Fruit fly (Drosophila melanogaster) whole organism, embryonic: ENCODE results near the gene Nepl3.

ENCODE experiments used
- ATbp ChIP-seq: fragments of 200-800 bp; sonication (Bioruptor generic); optimal IDR thresholded peaks from 2 replicates; lab custom pipeline; 2017; ENCODE audit warnings: missing biosample characterization, mild to moderate bottlenecking, missing genetic modification characterization, missing genetic modification reagents
- Ada2b ChIP-seq: fragments of 200-800 bp; sonication (Bioruptor generic); IDR thresholded peaks from 2 replicates; pipeline ENCODE4 v1.3.6; 2022; ENCODE audit warnings: missing biosample characterization, missing genetic modification characterization
- BEAF-32 ChIP-seq: fragments of 200-800 bp; sonication (Bioruptor generic); optimal IDR thresholded peaks from 3 replicates; lab custom pipeline; 2017; ENCODE audit warnings: missing biosample characterization, missing genetic modification characterization, mild to moderate bottlenecking, moderate library complexity, missing genetic modification reagents
- BtbVII ChIP-seq: fragments of 200-800 bp; sonication (Bioruptor generic); optimal IDR thresholded peaks from 3 replicates; lab custom pipeline; 2017; ENCODE audit warnings: missing biosample characterization, mild to moderate bottlenecking, missing genetic modification characterization
- CG10462 ChIP-seq: fragments of 200-800 bp; sonication (Bioruptor generic); optimal IDR thresholded peaks from 2 replicates; lab custom pipeline; 2016; ENCODE audit warnings: missing biosample characterization, missing genetic modification characterization
- CG10543 ChIP-seq: fragments of 200-800 bp; sonication (Bioruptor generic); optimal IDR thresholded peaks from 3 replicates; lab custom pipeline; 2017; ENCODE audit warnings: missing biosample characterization, mild to moderate bottlenecking, missing genetic modification characterization, moderate library complexity
- CG11504 ChIP-seq: fragments of 200-800 bp; sonication (Bioruptor generic); optimal IDR thresholded peaks from 3 replicates; lab custom pipeline; 2019; ENCODE audit warnings: missing biosample characterization, mild to moderate bottlenecking, missing genetic modification characterization, moderate library complexity
- CG12391 ChIP-seq: fragments of 200-800 bp; sonication (Bioruptor generic); optimal IDR thresholded peaks from 3 replicates; lab custom pipeline; 2018; ENCODE audit warnings: missing biosample characterization, mild to moderate bottlenecking, missing genetic modification characterization, moderate library complexity
- CG12769 ChIP-seq: fragments of 200-800 bp; sonication (Bioruptor generic); optimal IDR thresholded peaks from 2 replicates; lab custom pipeline; 2019; ENCODE audit warnings: missing biosample characterization, mild to moderate bottlenecking, missing genetic modification characterization, moderate library complexity
- CG13287 ChIP-seq: fragments of 200-800 bp; sonication (Bioruptor generic); IDR thresholded peaks from 2 replicates; pipeline ENCODE4 v1.3.6; 2022; ENCODE audit warnings: missing biosample characterization, missing genetic modification characterization; ENCODE audit not compliant: partially characterized antibody
- CG13894 ChIP-seq: fragments of 200-800 bp; sonication (Bioruptor generic); optimal IDR thresholded peaks from 3 replicates; lab custom pipeline; 2018; ENCODE audit warnings: missing biosample characterization, mild to moderate bottlenecking, missing genetic modification characterization, moderate library complexity
- CG14710 ChIP-seq: fragments of 200-800 bp; sonication (Bioruptor generic); optimal IDR thresholded peaks from 3 replicates; lab custom pipeline; 2019; ENCODE audit warnings: missing biosample characterization, mild to moderate bottlenecking, missing genetic modification characterization, moderate library complexity
- CG16813 ChIP-seq: fragments of 200-800 bp; sonication (Bioruptor generic); IDR thresholded peaks from 3 replicates; pipeline ENCODE4 v1.3.6; 2022; ENCODE audit warnings: missing biosample characterization, missing genetic modification characterization; ENCODE audit not compliant: partially characterized antibody
- CG3163 ChIP-seq: fragments of 200-800 bp; sonication (Bioruptor generic); optimal IDR thresholded peaks from 3 replicates; lab custom pipeline; 2016; ENCODE audit warnings: missing biosample characterization, missing genetic modification characterization
- CG3281 ChIP-seq: fragments of 200-800 bp; sonication (Bioruptor generic); optimal IDR thresholded peaks from 3 replicates; lab custom pipeline; 2017; ENCODE audit warnings: missing biosample characterization, mild to moderate bottlenecking, missing genetic modification characterization
- CG34224 ChIP-seq: fragments of 200-800 bp; sonication (Bioruptor generic); IDR thresholded peaks from 3 replicates; pipeline ENCODE4 v1.3.6; 2022; ENCODE audit warnings: missing biosample characterization, missing genetic modification characterization; ENCODE audit not compliant: partially characterized antibody
- CG5180 ChIP-seq: fragments of 200-800 bp; sonication (Bioruptor generic); optimal IDR thresholded peaks from 3 replicates; lab custom pipeline; 2017; ENCODE audit warnings: missing biosample characterization, missing genetic modification characterization, mild to moderate bottlenecking, moderate library complexity, missing genetic modification reagents
- CG7271 ChIP-seq: fragments of 200-800 bp; sonication (Bioruptor generic); optimal IDR thresholded peaks from 2 replicates; lab custom pipeline; 2018; ENCODE audit warnings: missing biosample characterization, mild to moderate bottlenecking, missing genetic modification characterization, moderate library complexity
- CG7928 ChIP-seq: fragments of 200-800 bp; sonication (Bioruptor generic); optimal IDR thresholded peaks from 2 replicates; lab custom pipeline; 2017; ENCODE audit warnings: missing biosample characterization, mild to moderate bottlenecking, missing genetic modification characterization
- CG8924 ChIP-seq: fragments of 200-800 bp; optimal IDR thresholded peaks from 3 replicates; lab custom pipeline; 2019; ENCODE audit warnings: missing biosample characterization, mild to moderate bottlenecking, missing genetic modification characterization, moderate library complexity
- CG9609 ChIP-seq: fragments of 200-800 bp; sonication (Bioruptor generic); optimal IDR thresholded peaks from 3 replicates; lab custom pipeline; 2016; ENCODE audit warnings: missing biosample characterization, missing genetic modification characterization
- Doc3 ChIP-seq: fragments of 200-800 bp; sonication (Bioruptor generic); IDR thresholded peaks from 3 replicates; pipeline ENCODE4 v1.3.6; 2022; ENCODE audit warnings: missing biosample characterization, missing genetic modification characterization; ENCODE audit not compliant: partially characterized antibody
- Dp ChIP-seq: fragments of 200-800 bp; sonication (Bioruptor generic); optimal IDR thresholded peaks from 2 replicates; lab custom pipeline; 2018; ENCODE audit warnings: missing biosample characterization, mild to moderate bottlenecking, missing genetic modification characterization, moderate library complexity
- Eip74EF ChIP-seq, 2 experiments: fragments of 200-800 bp in 1 of 2; fragments of >200 bp in 1 of 2; sonication (Bioruptor generic) in 1 of 2; optimal IDR thresholded peaks; 2 replicates each; lab custom pipeline; 2017 to 2019; ENCODE audit warnings: missing biosample characterization in 2 of 2, missing genetic modification characterization in 2 of 2, mild to moderate bottlenecking in 1 of 2, moderate library complexity in 1 of 2
- Opbp ChIP-seq: fragments of 200-800 bp; sonication (Bioruptor generic); IDR thresholded peaks from 3 replicates; pipeline ENCODE4 v1.3.6; 2022; ENCODE audit warnings: missing biosample characterization, missing genetic modification characterization; ENCODE audit not compliant: partially characterized antibody
- Rfx ChIP-seq: fragments of 200-800 bp; sonication (Bioruptor generic); IDR thresholded peaks from 2 replicates; pipeline ENCODE4 v1.3.6; 2022; ENCODE audit warnings: missing biosample characterization, missing genetic modification characterization
- Usf ChIP-seq: fragments of 200-800 bp; sonication (Bioruptor generic); optimal IDR thresholded peaks from 2 replicates; lab custom pipeline; 2017; ENCODE audit warnings: missing genotype, missing biosample characterization, missing genetic modification characterization
- emc ChIP-seq: fragments of 200-800 bp; sonication (Bioruptor generic); optimal IDR thresholded peaks from 2 replicates; lab custom pipeline; 2016; ENCODE audit warnings: missing biosample characterization, missing genetic modification characterization
- ham ChIP-seq: fragments of 200-800 bp; sonication (Bioruptor generic); IDR thresholded peaks from 2 replicates; pipeline ENCODE4 v1.3.6; 2022; ENCODE audit warnings: missing biosample characterization, missing genetic modification characterization
- hb ChIP-seq: fragments of 200-800 bp; sonication (Bioruptor generic); IDR thresholded peaks from 3 replicates; pipeline ENCODE4 v1.3.6; 2022; ENCODE audit warnings: missing biosample characterization, missing genetic modification characterization; ENCODE audit not compliant: partially characterized antibody
- knrl ChIP-seq: fragments of 200-800 bp; sonication (Bioruptor generic); IDR thresholded peaks from 3 replicates; pipeline ENCODE4 v1.3.6; 2022; ENCODE audit warnings: missing biosample characterization, missing genetic modification characterization; ENCODE audit not compliant: partially characterized antibody
- mld ChIP-seq: fragments of 200-800 bp; sonication (Bioruptor generic); IDR thresholded peaks from 3 replicates; pipeline ENCODE4 v1.3.6; 2022; ENCODE audit warnings: missing biosample characterization, missing genetic modification characterization; ENCODE audit not compliant: partially characterized antibody
- nerfin-1 ChIP-seq: fragments of 200-800 bp; sonication (Bioruptor generic); optimal IDR thresholded peaks from 3 replicates; lab custom pipeline; 2019; ENCODE audit warnings: missing biosample characterization, mild to moderate bottlenecking, missing genetic modification characterization, moderate library complexity
- nmo ChIP-seq: fragments of 200-800 bp; sonication (Bioruptor generic); optimal IDR thresholded peaks from 2 replicates; lab custom pipeline; 2018; ENCODE audit warnings: missing biosample characterization, mild to moderate bottlenecking, missing genetic modification characterization, moderate library complexity
- p53 ChIP-seq: fragments of 200-800 bp; sonication (Bioruptor generic); optimal IDR thresholded peaks from 2 replicates; lab custom pipeline; 2016; ENCODE audit warnings: missing biosample characterization, missing genetic modification characterization
- pb ChIP-seq: fragments of 200-800 bp; sonication (Bioruptor generic); optimal IDR thresholded peaks from 3 replicates; lab custom pipeline; 2016; ENCODE audit warnings: missing biosample characterization, missing genetic modification characterization
- peb ChIP-seq: fragments of 200-800 bp; sonication (Bioruptor generic); IDR thresholded peaks from 2 replicates; pipeline ENCODE4 v1.3.6; 2022; ENCODE audit warnings: missing biosample characterization, missing genetic modification characterization
- pfk ChIP-seq: fragments of 200-800 bp; sonication (Bioruptor generic); optimal IDR thresholded peaks from 2 replicates; lab custom pipeline; 2018; ENCODE audit warnings: missing biosample characterization, mild to moderate bottlenecking, missing genetic modification characterization, moderate library complexity
- stwl ChIP-seq: fragments of 200-800 bp; sonication (Bioruptor generic); optimal IDR thresholded peaks from 3 replicates; lab custom pipeline; 2018; ENCODE audit warnings: missing biosample characterization, mild to moderate bottlenecking, missing genetic modification characterization, moderate library complexity
- sug ChIP-seq: fragments of 200-800 bp; optimal IDR thresholded peaks from 2 replicates; lab custom pipeline; 2019; ENCODE audit warnings: missing biosample characterization, mild to moderate bottlenecking, missing genetic modification characterization, moderate library complexity
- tup ChIP-seq: fragments of 200-800 bp; sonication (Bioruptor generic); optimal IDR thresholded peaks from 2 replicates; lab custom pipeline; 2016; ENCODE audit warnings: missing biosample characterization, mild to moderate bottlenecking, missing genetic modification characterization, moderate library complexity
- unc-4 ChIP-seq: fragments of 200-800 bp; sonication (Bioruptor generic); IDR thresholded peaks from 2 replicates; pipeline ENCODE4 v1.3.6; 2022; ENCODE audit warnings: missing biosample characterization, missing genetic modification characterization; ENCODE audit not compliant: partially characterized antibody
- unpg ChIP-seq: fragments of 200-800 bp; sonication (Bioruptor generic); optimal IDR thresholded peaks from 3 replicates; lab custom pipeline; 2018; ENCODE audit warnings: missing biosample characterization, mild to moderate bottlenecking, missing genetic modification characterization, moderate library complexity
- vnd ChIP-seq: fragments of 200-800 bp; sonication (Bioruptor generic); IDR thresholded peaks from 3 replicates; pipeline ENCODE4 v1.3.6; 2022; ENCODE audit warnings: missing biosample characterization, missing genetic modification characterization; ENCODE audit not compliant: partially characterized antibody
- vvl ChIP-seq: fragments of 200-800 bp; sonication (Bioruptor generic); IDR thresholded peaks from 2 replicates; pipeline ENCODE4 v1.3.6; 2022; ENCODE audit warnings: missing biosample characterization, missing genetic modification characterization

The Nepl3 gene

dm6 chr2L:5095350-5095962 is 37.4 kb upstream of the Nepl3 start (continued):
- peak; percentile 65 for TF ChIP-seq vvl (GFP tag; lab: Robert Waterston, UW)
- no peak for TF ChIP-seq p53 (GFP tag; lab: Kevin White, UChicago)
- TF ChIP-seq CG9609 (GFP tag; lab: Kevin White, UChicago), result no peak
- peak; percentile 2 for TF ChIP-seq CG8924 (tag; lab: Kevin White, UChicago)
- peak; percentile 54 for TF ChIP-seq sug
- peak; percentile 13 for TF ChIP-seq CG3281 (GFP tag; lab: Kevin White, UChicago)
- peak; percentile 74 for TF ChIP-seq CG10543 (GFP tag; lab: Kevin White, UChicago)
- peak in 1 of 2 experiments; percentile 92 for TF ChIP-seq Eip74EF (GFP tag; optimal IDR thresholded peaks at IDR 0.05; lab: Kevin White, UChicago)
- TF ChIP-seq Rfx (GFP tag; lab: Robert Waterston, UW), result 0 out of 2 replicates have a peak, but pooled peaks have one; percentile 8
- no peak for TF ChIP-seq peb (GFP tag; lab: Robert Waterston, UW)
- TF ChIP-seq BtbVII, result peak; percentile 15
- TF ChIP-seq CG13894 (tag; lab: Kevin White, UChicago), result peak; percentile 65
- no peak for TF ChIP-seq emc (GFP tag; lab: Kevin White, UChicago)
- TF ChIP-seq CG7928, result no peak
- TF ChIP-seq CG12769 (tag; lab: Kevin White, UChicago), result peak; percentile 83
- no peak for TF ChIP-seq CG7271 (tag; lab: Kevin White, UChicago)

DNA sequence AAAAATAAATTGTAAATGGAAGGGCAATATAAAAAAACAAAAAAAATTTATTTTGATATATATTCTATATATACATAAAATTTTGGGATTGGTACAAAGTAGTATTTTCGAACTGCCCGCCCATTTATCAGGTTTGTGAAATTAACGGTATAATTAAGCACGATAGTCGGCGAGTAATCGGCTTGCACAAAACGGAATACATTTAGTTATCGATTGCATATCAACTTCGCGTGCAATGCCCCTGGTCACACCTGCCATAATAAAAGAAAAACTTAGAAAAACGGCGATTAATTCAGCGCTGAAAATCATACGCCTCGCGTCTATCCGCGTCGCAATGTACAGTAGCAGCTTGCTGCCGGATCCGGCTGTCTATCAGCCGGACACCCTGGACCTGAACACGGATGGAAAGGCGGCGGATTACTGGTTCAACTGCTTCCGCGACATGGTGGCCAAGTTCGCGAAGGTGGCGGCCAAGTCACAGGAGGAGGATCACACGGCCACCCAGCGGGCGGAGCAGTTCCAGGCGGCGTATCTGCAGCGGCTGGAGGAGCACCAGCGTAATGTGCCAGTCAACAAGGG is 35.8 kb upstream of the Nepl3 start, which contains the start of gene CG5828:
TSS of gene CG5828 (plus strand) at position 205 of the 579 bp plus-strand sequence.
- TF ChIP-seq CG10462 (GFP tag; lab: Kevin White, UChicago) (peak; percentile 52), Doc3 (GFP tag; lab: Robert Waterston, UW) (peak; percentile 67; the same call in 2 of the 3 replicates), knrl (GFP tag; lab: Robert Waterston, UW) (peak; percentile 71; the same call in 2 of the 3 replicates), vnd (GFP tag; lab: Robert Waterston, UW) (peak; percentile 62; the same call in 1 of the 3 replicates), pfk (GFP tag; lab: Kevin White, UChicago) (no peak), unc-4 (peak; percentile 70; the same call in 1 of the 2 replicates), Usf (GFP tag; lab: Kevin White, UChicago) (no peak), mld (GFP tag; lab: Robert Waterston, UW) (peak; percentile 51; the same call in 1 of the 3 replicates), CG13287 (peak; percentile 63), Opbp (GFP tag; lab: Robert Waterston, UW) (peak; percentile 77), CG16813 (peak; percentile 77), ham (GFP tag; lab: Robert Waterston, UW) (no peak), ATbp (GFP tag; lab: Kevin White, UChicago) (no peak), pb (GFP tag; lab: Kevin White, UChicago) (no peak), Ada2b (no peak), CG11504 (tag; lab: Kevin White, UChicago) (peak; percentile 22), nerfin-1 (tag; lab: Kevin White, UChicago) (no peak), CG14710 (peak; percentile 61), CG3163 (GFP tag; lab: Kevin White, UChicago) (no peak), CG12391 (tag; lab: Kevin White, UChicago) (peak; percentile 27), BEAF-32 (GFP tag; lab: Kevin White, UChicago) (peak; percentile 84), nmo (GFP tag; lab: Kevin White, UChicago) (peak; percentile 39), stwl (tag; lab: Kevin White, UChicago) (peak; percentile 25), CG34224 (GFP tag; lab: Robert Waterston, UW) (peak; percentile 65), CG7928 (no peak), Dp (peak; percentile 52), CG5180 (GFP tag; lab: Kevin White, UChicago) (no peak), CG9609 (GFP tag; lab: Kevin White, UChicago) (no peak), unpg (GFP tag; lab: Kevin White, UChicago) (no peak), hb (peak; percentile 71; the same call in 2 of the 3 replicates), tup (GFP tag; lab: Kevin White, UChicago) (no peak)
